Fruit fly (Drosophila melanogaster): ENCODE measurements around the gene ddbt.

The ddbt gene

dm6 chr3L:346656-347640 is 30.1 kb downstream of the ddbt start, which contains the start of gene mth:
mth (minus strand) TSS chr3L:346957.
- TF ChIP-seq Sin3A (optimal IDR thresholded peaks at IDR 0.05) (no peak), insv (optimal IDR thresholded peaks at IDR 0.05) (no peak), h (optimal IDR thresholded peaks at IDR 0.05) (no peak), ttk (optimal IDR thresholded peaks at IDR 0.05) (no peak), psq (optimal IDR thresholded peaks at IDR 0.05) (no peak), Myc (optimal IDR thresholded peaks at IDR 0.05) (no peak)

DNA sequence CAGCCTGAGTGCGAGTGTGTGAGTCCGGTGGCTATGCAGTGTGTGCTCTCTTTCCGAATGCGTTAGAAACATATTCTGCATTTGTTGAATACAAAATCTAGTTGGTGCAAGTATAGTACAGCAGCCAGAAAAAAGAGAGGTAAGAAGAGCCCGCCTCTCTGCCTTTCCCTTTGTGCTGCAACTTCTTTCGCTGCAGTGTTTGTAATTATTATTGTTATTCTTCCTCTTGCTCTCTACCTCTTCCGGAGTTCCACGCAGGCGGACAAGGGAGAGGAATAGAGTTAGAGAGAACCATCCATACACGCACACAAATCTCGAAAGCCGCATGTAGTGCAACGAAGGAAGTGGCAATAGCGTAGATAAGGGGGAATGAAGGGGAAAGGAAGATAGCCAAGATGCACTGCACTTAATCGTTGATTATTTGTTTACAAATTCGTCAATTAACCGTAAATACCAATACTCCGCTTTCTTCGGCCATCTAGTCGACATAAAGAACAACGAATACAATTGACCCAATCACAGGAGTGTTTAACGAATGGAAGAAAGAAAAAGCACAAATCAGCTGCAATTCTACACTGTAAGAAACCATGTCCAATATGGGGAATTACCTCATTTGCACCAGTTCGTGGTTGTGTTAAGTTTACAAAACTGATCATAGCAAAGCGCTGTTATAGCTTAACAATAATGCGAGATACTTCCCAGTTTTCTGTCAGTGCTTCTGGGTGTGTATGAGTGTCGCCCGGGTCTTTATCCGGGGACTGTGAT is 30.9 kb downstream of the ddbt start:
- no peak for TF ChIP-seq psq (optimal IDR thresholded peaks at IDR 0.05)

dm6 chr3L:348406-348743 is 31.5 kb downstream of the ddbt start:
- TF ChIP-seq Sin3A (optimal IDR thresholded peaks at IDR 0.05) (no peak), ttk (optimal IDR thresholded peaks at IDR 0.05) (no peak), insv (optimal IDR thresholded peaks at IDR 0.05) (no peak), h (optimal IDR thresholded peaks at IDR 0.05) (no peak), psq (optimal IDR thresholded peaks at IDR 0.05) (no peak), Myc (optimal IDR thresholded peaks at IDR 0.05) (no peak)

dm6 chr3L:349751-350150 is 32.9 kb downstream of the ddbt start:
- TF ChIP-seq insv (optimal IDR thresholded peaks at IDR 0.05) (no peak), psq (optimal IDR thresholded peaks at IDR 0.05) (no peak), Sin3A (optimal IDR thresholded peaks at IDR 0.05) (no peak), ttk (optimal IDR thresholded peaks at IDR 0.05) (no peak), Myc (optimal IDR thresholded peaks at IDR 0.05) (no peak)

DNA sequence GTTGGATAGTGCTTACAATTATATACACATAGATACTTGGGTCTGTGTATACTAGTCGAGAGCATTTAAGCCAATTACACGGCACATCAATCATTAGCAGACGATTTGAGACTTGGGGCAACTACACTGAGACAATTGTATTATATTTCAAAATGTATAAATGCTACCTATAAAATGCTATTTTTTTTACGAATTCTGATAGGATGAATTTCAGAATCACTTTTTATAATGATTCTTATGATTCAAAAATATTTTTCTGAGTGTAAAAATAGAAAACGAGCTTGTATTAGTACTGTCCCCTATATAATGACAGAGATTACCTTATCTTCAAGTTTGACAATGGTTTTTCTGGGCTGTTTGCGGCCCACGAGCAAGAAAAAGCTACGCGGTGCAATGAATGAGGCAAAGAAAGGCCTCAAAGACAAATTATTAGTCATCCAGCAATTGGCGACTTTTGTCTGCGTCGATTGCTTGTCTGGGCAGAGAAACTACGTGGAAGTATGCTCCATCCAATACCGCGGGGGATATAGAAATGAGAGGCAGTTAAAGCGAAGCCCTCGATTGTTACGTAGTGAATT is 33.9 kb downstream of the ddbt start:
- TF ChIP-seq Myc (optimal IDR thresholded peaks at IDR 0.05) (no peak), h (optimal IDR thresholded peaks at IDR 0.05) (no peak), psq (optimal IDR thresholded peaks at IDR 0.05) (no peak), ttk (optimal IDR thresholded peaks at IDR 0.05) (no peak), Sin3A (optimal IDR thresholded peaks at IDR 0.05) (no peak), insv (optimal IDR thresholded peaks at IDR 0.05) (no peak)

- TF ChIP-seq h (optimal IDR thresholded peaks at IDR 0.05) (no peak), ttk (optimal IDR thresholded peaks at IDR 0.05) (no peak), Myc (optimal IDR thresholded peaks at IDR 0.05) (no peak), Sin3A (optimal IDR thresholded peaks at IDR 0.05) (no peak), insv (optimal IDR thresholded peaks at IDR 0.05) (no peak), psq (optimal IDR thresholded peaks at IDR 0.05) (no peak)
These were observed 39.2 kb downstream of the ddbt start, which contains the start of gene CG1231 for dm6 chr3L:356016-356472. CG1231 (plus strand) TSS chr3L:356422.

- TF ChIP-seq Sin3A (optimal IDR thresholded peaks at IDR 0.05) (no peak), h (optimal IDR thresholded peaks at IDR 0.05) (no peak), psq (optimal IDR thresholded peaks at IDR 0.05) (no peak), insv (optimal IDR thresholded peaks at IDR 0.05) (no peak), ttk (optimal IDR thresholded peaks at IDR 0.05) (no peak), Myc (optimal IDR thresholded peaks at IDR 0.05) (no peak)
These were observed 40.8 kb downstream of the ddbt start, which contains the start of gene Roc1b for dm6 chr3L:357681-358080. Roc1b (plus strand) TSS chr3L:357981.

DNA sequence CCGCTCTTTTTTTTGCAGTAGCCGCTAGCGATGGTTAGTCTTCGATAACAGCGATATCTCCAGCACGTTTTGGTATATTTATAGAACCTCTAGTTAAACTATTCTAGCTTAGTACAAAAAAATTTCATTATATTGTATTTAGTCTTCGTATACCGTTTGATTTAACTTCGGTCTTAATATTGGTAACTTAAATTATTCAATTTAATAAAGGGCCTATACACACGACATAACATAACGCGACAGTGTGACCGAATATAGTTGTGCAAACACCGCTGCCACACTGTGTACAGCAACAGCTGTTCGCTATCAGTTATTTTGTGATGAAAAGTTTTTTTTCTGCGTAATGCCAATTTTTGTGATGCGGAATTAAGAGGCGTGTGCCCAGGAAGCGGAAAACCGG is 44.3 kb downstream of the ddbt start, which contains the start of the genes Cdc5 and CG1233:
Gene Cdc5, minus strand, starts transcription at position 183 of the 400 bp plus-strand sequence.
Gene CG1233, plus strand, starts transcription at position 272 of the 400 bp plus-strand sequence.
- no peak for TF ChIP-seq Myc (optimal IDR thresholded peaks at IDR 0.05)
- no peak for TF ChIP-seq psq (optimal IDR thresholded peaks at IDR 0.05)
- TF ChIP-seq h (optimal IDR thresholded peaks at IDR 0.05) = no peak
- TF ChIP-seq Sin3A (optimal IDR thresholded peaks at IDR 0.05) = no peak
- TF ChIP-seq ttk (optimal IDR thresholded peaks at IDR 0.05) = no peak
- TF ChIP-seq insv (optimal IDR thresholded peaks at IDR 0.05) = no peak

DNA sequence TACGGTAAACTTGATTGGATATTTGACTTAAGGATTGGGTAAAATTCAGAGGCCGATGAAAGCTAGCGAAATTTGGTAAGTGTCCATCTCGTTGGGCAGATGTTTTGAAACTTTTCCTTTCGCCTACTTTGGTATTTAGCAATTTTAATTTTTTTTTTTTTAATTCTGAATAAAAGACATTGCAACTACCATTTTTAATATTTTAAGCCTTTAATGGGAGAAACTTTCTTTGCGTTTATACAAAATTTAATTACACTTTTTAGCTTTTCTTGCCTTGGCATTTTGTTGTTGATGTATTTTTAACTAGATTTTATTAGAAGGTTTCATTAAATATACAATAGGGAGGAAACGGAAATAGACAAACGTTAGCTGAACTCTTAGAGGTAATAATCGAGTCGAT is 49.5 kb downstream of the ddbt start, which contains the start of gene CG13884:
Gene CG13884, minus strand, starts transcription at position 101 of the 400 bp plus-strand sequence.
- TF ChIP-seq ttk (optimal IDR thresholded peaks at IDR 0.05) (no peak), insv (optimal IDR thresholded peaks at IDR 0.05) (no peak), Sin3A (optimal IDR thresholded peaks at IDR 0.05) (no peak), Myc (optimal IDR thresholded peaks at IDR 0.05) (no peak)
